Worm (Caenorhabditis elegans) whole organism, L1 larva: Measurements from ENCODE around the gene C36C5.14.

Experiments used
- F16B12.6 ChIP-seq: fragments of 150-350 bp; optimal IDR thresholded peaks from 2 replicates; lab custom pipeline; 2014; ENCODE audit warnings: missing biosample characterization, missing genetic modification characterization
- aha-1 ChIP-seq: fragments of 150-350 bp; optimal IDR thresholded peaks from 2 replicates; lab custom pipeline; 2014; ENCODE audit warnings: missing biosample characterization, missing genetic modification characterization
- alr-1 ChIP-seq: fragments of 200-800 bp; sonication (Bioruptor generic); optimal IDR thresholded peaks from 2 replicates; lab custom pipeline; 2018; ENCODE audit warnings: borderline replicate concordance, mild to moderate bottlenecking, missing genetic modification characterization, missing compliant biosample characterization
- ceh-8 ChIP-seq: fragments of 200-800 bp; sonication (Bioruptor generic); optimal IDR thresholded peaks from 2 replicates; lab custom pipeline; 2018; ENCODE audit warnings: mild to moderate bottlenecking, missing genetic modification characterization, moderate library complexity, missing compliant biosample characterization
- ceh-82 ChIP-seq, 3 experiments: fragments of 150-350 bp in 1 of 3; sonication (generic microtip) in 2 of 3; optimal IDR thresholded peaks; 2 replicates each; lab custom pipeline; 2014 to 2017; ENCODE audit warnings: missing biosample characterization in 3 of 3, missing genetic modification characterization in 3 of 3
- ceh-90 ChIP-seq: sonication (generic microtip); optimal IDR thresholded peaks from 2 replicates; lab custom pipeline; 2016; ENCODE audit warnings: missing genetic modification characterization, missing compliant biosample characterization
- ces-1 ChIP-seq: fragments of 150-350 bp; optimal IDR thresholded peaks from 2 replicates; lab custom pipeline; 2014; ENCODE audit warnings: missing biosample characterization, missing genetic modification reagents, missing genetic modification characterization
- dsc-1 ChIP-seq: sonication (generic microtip); optimal IDR thresholded peaks from 2 replicates; lab custom pipeline; 2016; ENCODE audit warnings: mild to moderate bottlenecking, missing genetic modification characterization, missing compliant biosample characterization
- efl-1 ChIP-seq, 4 experiments: fragments of 150-350 bp; optimal IDR thresholded peaks in 3 of 4; peaks in 1 of 4; 1 replicate in 1 of 4; 2 replicates in 3 of 4; lab custom pipeline; 2014; ENCODE audit warnings: missing biosample characterization in 2 of 4, missing genetic modification characterization in 2 of 4, missing genetic modification reagents in 2 of 4
- efl-3 ChIP-seq: fragments of 200-800 bp; sonication (Bioruptor generic); optimal IDR thresholded peaks from 2 replicates; lab custom pipeline; 2018; ENCODE audit warnings: mild to moderate bottlenecking, missing genetic modification characterization, missing compliant biosample characterization
- egl-27 ChIP-seq, 2 experiments: fragments of 150-350 bp in 1 of 2; sonication (generic microtip); optimal IDR thresholded peaks; 3 replicates each; lab custom pipeline; 2017 to 2018; ENCODE audit warnings: missing biosample characterization in 2 of 2, missing genetic modification characterization in 2 of 2, missing genetic modification reagents in 2 of 2
- elt-2 ChIP-seq: sonication (generic microtip); optimal IDR thresholded peaks from 2 replicates; lab custom pipeline; 2016; ENCODE audit warnings: missing genetic modification characterization, mild to moderate bottlenecking, inconsistent platforms, missing compliant biosample characterization, missing genetic modification reagents
- elt-3 ChIP-seq, 6 experiments: fragments of 150-350 bp in 1 of 6; sonication (generic microtip); optimal IDR thresholded peaks; 2 replicates each; lab custom pipeline; 2017 to 2018; ENCODE audit warnings: missing biosample characterization in 6 of 6, missing genetic modification characterization in 6 of 6, inconsistent platforms in 1 of 6
- ets-5 ChIP-seq: fragments of 200-800 bp; sonication (Bioruptor generic); IDR thresholded peaks from 2 replicates; pipeline ENCODE4 v1.3.6; 2022; ENCODE audit warnings: missing genetic modification characterization, missing compliant biosample characterization
- fkh-8 ChIP-seq: sonication (generic microtip); optimal IDR thresholded peaks from 2 replicates; lab custom pipeline; 2016; ENCODE audit warnings: mild to moderate bottlenecking, missing genetic modification characterization, missing compliant biosample characterization
- hlh-4 ChIP-seq: sonication (generic microtip); optimal IDR thresholded peaks from 2 replicates; lab custom pipeline; 2016; ENCODE audit warnings: mild to moderate bottlenecking, missing genetic modification characterization, missing compliant biosample characterization
- hpl-2 ChIP-seq: fragments of 150-350 bp; optimal IDR thresholded peaks from 2 replicates; lab custom pipeline; 2014; ENCODE audit warnings: missing biosample characterization, missing genetic modification reagents, missing genetic modification characterization
- irx-1 ChIP-seq: sonication (generic microtip); optimal IDR thresholded peaks from 2 replicates; lab custom pipeline; 2016; ENCODE audit warnings: missing genetic modification characterization, missing compliant biosample characterization
- lin-15B ChIP-seq: fragments of 150-350 bp; sonication (generic microtip); optimal IDR thresholded peaks from 3 replicates; lab custom pipeline; 2014; ENCODE audit warnings: missing biosample characterization, missing genetic modification characterization
- lin-39 ChIP-seq: fragments of 150-350 bp; optimal IDR thresholded peaks from 2 replicates; lab custom pipeline; 2014; ENCODE audit warnings: missing biosample characterization, missing genetic modification reagents, missing genetic modification characterization
- lir-3 ChIP-seq: sonication (generic microtip); optimal IDR thresholded peaks from 2 replicates; lab custom pipeline; 2016; ENCODE audit warnings: mild to moderate bottlenecking, missing genetic modification characterization, moderate library complexity, missing compliant biosample characterization; ENCODE audit not compliant: poor library complexity
- lsy-2 ChIP-seq, 2 experiments: fragments of 150-350 bp; optimal IDR thresholded peaks; 2 replicates each; lab custom pipeline; 2014; ENCODE audit warnings: missing biosample characterization in 2 of 2, missing genetic modification characterization in 2 of 2
- nhr-12 ChIP-seq: sonication (generic microtip); optimal IDR thresholded peaks from 2 replicates; lab custom pipeline; 2017; ENCODE audit warnings: missing biosample characterization, missing genetic modification characterization
- nhr-20 ChIP-seq: sonication (generic microtip); optimal IDR thresholded peaks from 2 replicates; lab custom pipeline; 2016; ENCODE audit warnings: mild to moderate bottlenecking, missing genetic modification characterization, missing compliant biosample characterization
- nhr-28 ChIP-seq: fragments of 150-350 bp; optimal IDR thresholded peaks from 2 replicates; lab custom pipeline; 2014; ENCODE audit warnings: missing biosample characterization, missing genetic modification characterization
- nhr-71 ChIP-seq: sonication (generic microtip); optimal IDR thresholded peaks from 2 replicates; lab custom pipeline; 2016; ENCODE audit warnings: mild to moderate bottlenecking, missing genetic modification characterization, moderate library complexity, missing compliant biosample characterization
- nhr-76 ChIP-seq: sonication (generic microtip); optimal IDR thresholded peaks from 2 replicates; lab custom pipeline; 2017; ENCODE audit warnings: missing biosample characterization, missing genetic modification characterization
- nhr-85 ChIP-seq: sonication (generic microtip); peaks from one replicate; lab custom pipeline; 2016; ENCODE audit warnings: missing genetic modification characterization, inconsistent platforms, missing compliant biosample characterization
- nhr-90 ChIP-seq: sonication (generic microtip); optimal IDR thresholded peaks from 2 replicates; lab custom pipeline; 2016; ENCODE audit warnings: mild to moderate bottlenecking, missing genetic modification characterization, missing compliant biosample characterization; ENCODE audit not compliant: poor library complexity
- snpc-4 ChIP-seq: fragments of 150-350 bp; optimal IDR thresholded peaks from 2 replicates; lab custom pipeline; 2014; ENCODE audit warnings: missing biosample characterization, missing genetic modification characterization
- snu-23 ChIP-seq: sonication (generic microtip); optimal IDR thresholded peaks from 2 replicates; lab custom pipeline; 2016; ENCODE audit warnings: missing genetic modification characterization, missing compliant biosample characterization
- sptf-1 ChIP-seq: fragments of 150-350 bp; optimal IDR thresholded peaks from 2 replicates; lab custom pipeline; 2014; ENCODE audit warnings: missing biosample characterization, missing genetic modification characterization
- swsn-7 ChIP-seq: sonication (generic microtip); optimal IDR thresholded peaks from 2 replicates; lab custom pipeline; 2016; ENCODE audit warnings: missing genetic modification characterization, missing compliant biosample characterization
- unc-98 ChIP-seq: fragments of 200-800 bp; sonication (Bioruptor generic); IDR thresholded peaks from 2 replicates; pipeline ENCODE4 v1.3.6; 2022; ENCODE audit warnings: missing genetic modification characterization, missing compliant biosample characterization
- vab-15 ChIP-seq: sonication (generic microtip); optimal IDR thresholded peaks from 2 replicates; lab custom pipeline; 2017; ENCODE audit warnings: missing genotype, mild to moderate bottlenecking, missing genetic modification characterization, missing compliant biosample characterization

C36C5.14 gene

ce11 chrV:3176161-3176560 is 10.8 kb upstream of the C36C5.14 start, which contains the start of gene srab-8:
srab-8 (plus strand) TSS chrV:3176461.
- peak; percentile 90 for TF ChIP-seq hlh-4
- TF ChIP-seq fkh-8 (tag; lab: Kevin White, UChicago) = no peak

ce11 chrV:3171625-3172024 is 6.3 kb upstream of the C36C5.14 start:
- TF ChIP-seq nhr-12 (tag; lab: Kevin White, UChicago) = no peak
- no peak for TF ChIP-seq lin-15B (tag; lab: Kevin White, UChicago)
- no peak for TF ChIP-seq snu-23 (GFP tag; lab: Kevin White, UChicago)
- TF ChIP-seq nhr-76 = no peak
- TF ChIP-seq hlh-4 = no peak

- TF ChIP-seq lir-3 (tag; lab: Kevin White, UChicago) (no peak), ceh-82 (tag; optimal IDR thresholded peaks at IDR 0.05; lab: Kevin White, UChicago) (no peak), lin-15B (tag; lab: Kevin White, UChicago) (no peak), nhr-28 (no peak), alr-1 (tag; lab: Kevin White, UChicago) (no peak), snpc-4 (tag; lab: Kevin White, UChicago) (no peak), nhr-90 (tag; lab: Kevin White, UChicago) (no peak), nhr-71 (tag; lab: Kevin White, UChicago) (no peak), ceh-8 (no peak), lsy-2 (tag; optimal IDR thresholded peaks at IDR 0.05; lab: Kevin White, UChicago) (no peak), egl-27 (tag; optimal IDR thresholded peaks at IDR 0.05; lab: Kevin White, UChicago) (no peak), efl-1 (optimal IDR thresholded peaks at IDR 0.05; lab: Kevin White, UChicago) (no peak), efl-1 (GFP tag; optimal IDR thresholded peaks at IDR 0.05 in 1 of 2; lab: Kevin White, UChicago) (no peak), vab-15 (tag; lab: Kevin White, UChicago) (no peak)
Observed at ce11 chrV:3169838-3170237, 4.5 kb upstream of the C36C5.14 start, which contains the start of gene srbc-6. srbc-6 (plus strand) TSS chrV:3170138.

ce11 chrV:3168650-3169049 is 3.3 kb upstream of the C36C5.14 start, which contains the start of gene C36C5.15:
C36C5.15 (minus strand) TSS chrV:3168750.
- TF ChIP-seq lin-39 (tag; lab: Kevin White, UChicago) (no peak), swsn-7 (tag; lab: Kevin White, UChicago) (no peak), nhr-20 (tag; lab: Kevin White, UChicago) (no peak), aha-1 (tag; lab: Kevin White, UChicago) (no peak), ces-1 (GFP tag; lab: Kevin White, UChicago) (no peak), elt-2 (tag; lab: Kevin White, UChicago) (no peak), nhr-28 (no peak), F16B12.6 (no peak), unc-98 (GFP tag; lab: Robert Waterston, UW) (no peak), ets-5 (GFP tag; lab: Robert Waterston, UW) (no peak), dsc-1 (no peak), hpl-2 (GFP tag; lab: Kevin White, UChicago) (no peak), snu-23 (GFP tag; lab: Kevin White, UChicago) (no peak), efl-3 (no peak), elt-3 (tag; optimal IDR thresholded peaks at IDR 0.05; lab: Kevin White, UChicago) (no peak), sptf-1 (tag; lab: Kevin White, UChicago) (no peak), lin-15B (tag; lab: Kevin White, UChicago) (no peak), ceh-90 (tag; lab: Kevin White, UChicago) (no peak), nhr-85 (no peak), irx-1 (tag; lab: Kevin White, UChicago) (no peak)
